Worm (Caenorhabditis elegans): ENCODE results near the gene C11G10.1.

The C11G10.1 gene

ce11 chrX:15112172-15112571 is 46.4 kb downstream of the C11G10.1 start:
- no peak for TF ChIP-seq ceh-90 (tag; optimal IDR thresholded peaks at IDR 0.05)
- no peak for TF ChIP-seq C16A3.4 (tag; optimal IDR thresholded peaks at IDR 0.05)
- peak; percentile 5 for TF ChIP-seq snpc-4 (tag; optimal IDR thresholded peaks at IDR 0.05)
- TF ChIP-seq dpl-1 (GFP tag; optimal IDR thresholded peaks at IDR 0.05): no peak
- TF ChIP-seq mdl-1 (tag; optimal IDR thresholded peaks at IDR 0.05): no peak
- TF ChIP-seq lin-39 (tag; optimal IDR thresholded peaks at IDR 0.05): no peak
- TF ChIP-seq nhr-77 (tag; optimal IDR thresholded peaks at IDR 0.05): no peak
- no peak for TF ChIP-seq efl-3 (GFP tag; optimal IDR thresholded peaks at IDR 0.05)

DNA sequence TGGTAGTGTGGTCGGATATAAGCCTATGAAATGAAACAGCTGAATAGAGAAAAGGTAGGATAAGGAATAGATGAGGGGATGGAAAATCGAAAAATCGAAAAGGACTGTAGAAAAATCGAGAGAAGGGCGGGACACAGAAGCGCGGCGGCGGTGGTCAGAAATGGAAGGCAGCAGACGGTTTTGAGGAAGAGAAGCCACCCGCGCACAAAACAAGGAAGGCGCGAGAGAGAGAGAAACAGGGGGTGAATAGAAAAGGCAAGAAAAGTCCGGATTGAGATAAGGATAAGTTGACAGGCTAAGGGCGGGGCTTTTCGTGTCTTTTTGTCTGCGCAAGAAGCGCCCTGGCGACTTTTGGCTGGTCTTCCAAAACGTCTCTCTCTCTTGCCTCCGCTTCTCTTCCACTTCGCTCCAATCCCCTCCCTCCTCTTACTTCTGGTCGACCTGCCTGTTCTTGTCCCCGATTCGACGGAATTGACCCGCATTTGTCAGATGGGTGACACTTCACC is 50.7 kb downstream of the C11G10.1 start, which contains the start of gene mlt-9:
Gene mlt-9, minus strand, starts transcription at position 51 of the 506 bp plus-strand sequence.
- TF ChIP-seq blmp-1 (tag; optimal IDR thresholded peaks at IDR 0.05): peak; percentile 54
- TF ChIP-seq nhr-19 (GFP tag; conservative IDR thresholded peaks at IDR 0.05): no peak
- TF ChIP-seq zag-1 (tag; optimal IDR thresholded peaks at IDR 0.05): no peak
- no peak for TF ChIP-seq lir-3 (tag; optimal IDR thresholded peaks at IDR 0.05; ENCODE audit: poor library complexity)
- no peak for TF ChIP-seq fkh-10 (GFP tag; optimal IDR thresholded peaks at IDR 0.05)
- TF ChIP-seq lsy-2 (tag; optimal IDR thresholded peaks at IDR 0.05): no peak
- TF ChIP-seq nhr-71 (tag; optimal IDR thresholded peaks at IDR 0.05): no peak
- no peak for TF ChIP-seq ceh-90 (tag; optimal IDR thresholded peaks at IDR 0.05)
